Fruit fly (Drosophila melanogaster): Measurements from ENCODE around the gene CG44008.
A peak's percentile ranks its signal among the peaks of the same experiment; 100 is the strongest.

Gene CG44008

DNA sequence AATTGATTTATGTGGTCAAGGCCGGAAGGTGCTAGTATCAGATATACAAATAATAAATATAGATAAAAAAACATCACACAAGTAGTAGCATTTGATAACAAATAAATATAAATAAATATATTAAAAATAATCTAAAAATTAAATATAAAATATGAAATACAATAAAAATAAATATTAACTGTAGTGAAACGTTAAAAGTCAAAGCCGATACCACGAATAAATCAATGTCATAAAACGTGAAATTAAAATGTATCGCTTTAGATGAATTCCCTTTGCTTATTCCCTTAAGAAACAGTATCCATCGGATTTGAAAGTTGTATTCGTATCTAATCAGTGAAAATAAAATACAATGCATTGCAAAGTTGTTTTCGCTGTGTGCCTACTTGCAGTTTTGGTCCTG lies 7.9 kb downstream of the CG44008 start, which contains the start of gene CG45012:
TSS of gene CG45012 (plus strand) at position 301 of the 400 bp plus-strand sequence.
- no peak for TF ChIP-seq CG1621 (tag; optimal IDR thresholded peaks at IDR 0.05)

DNA sequence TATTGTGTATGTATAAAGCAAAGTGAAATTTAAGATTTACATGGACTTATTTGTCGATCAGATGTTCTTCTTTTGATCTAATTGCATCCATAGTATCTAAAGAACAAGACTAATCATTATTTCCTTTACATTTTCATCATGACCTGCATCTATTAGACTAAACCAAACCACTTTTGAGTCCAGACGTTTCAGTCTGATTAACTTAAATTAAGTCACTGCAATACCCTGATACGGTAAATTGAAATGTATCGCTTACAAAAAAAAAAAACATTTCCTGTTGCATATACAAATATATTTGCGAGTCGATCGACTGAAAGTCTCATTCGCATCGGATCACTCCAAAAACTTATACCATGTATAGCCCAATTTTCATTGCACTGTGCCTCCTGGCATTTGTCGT lies 8.5 kb downstream of the CG44008 start, which contains the start of gene CG45011:
TSS of gene CG45011 (plus strand) at position 301 of the 400 bp plus-strand sequence.
- TF ChIP-seq spab (GFP tag; optimal IDR thresholded peaks at IDR 0.05): no peak
- TF ChIP-seq CG3032 (tag; optimal IDR thresholded peaks at IDR 0.05): no peak
- TF ChIP-seq Lpt (GFP tag; optimal IDR thresholded peaks at IDR 0.05): no peak

DNA sequence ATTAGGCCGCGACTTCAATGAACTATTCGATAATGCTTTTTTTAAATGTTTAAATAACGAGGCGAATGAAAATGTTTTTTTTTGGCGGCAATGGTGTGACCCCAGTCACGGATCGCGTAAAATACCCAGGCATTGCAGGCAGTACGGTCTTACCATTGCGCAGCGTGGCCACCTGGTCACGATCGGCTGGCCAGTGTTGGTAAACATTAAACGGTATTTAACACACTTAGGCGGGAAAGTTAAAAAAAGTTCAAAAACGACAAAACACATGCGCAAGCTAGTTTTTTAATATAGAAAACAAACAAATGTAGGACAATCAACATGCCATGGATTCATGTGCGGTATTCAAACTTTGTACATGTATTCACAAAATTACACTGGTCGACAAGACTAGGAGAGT lies 13.0 kb downstream of the CG44008 start, which contains the start of gene esc:
TSS of gene esc (minus strand) at position 129 of the 400 bp plus-strand sequence.
- no peak for TF ChIP-seq CG8319 (GFP tag; optimal IDR thresholded peaks at IDR 0.05)
- TF ChIP-seq Ets96B (tag; optimal IDR thresholded peaks at IDR 0.05): no peak
- peak; percentile 21 for TF ChIP-seq Sox14 (GFP tag; optimal IDR thresholded peaks at IDR 0.05)
- no peak for TF ChIP-seq CG15336 (GFP tag; IDR thresholded peaks at IDR 0.05)
- TF ChIP-seq Gug (GFP tag; IDR thresholded peaks at IDR 0.05): no peak
- TF ChIP-seq Hr4 (GFP tag; optimal IDR thresholded peaks at IDR 0.05): no peak
- TF ChIP-seq svp (GFP tag): no peak
- TF ChIP-seq dac (GFP tag; optimal IDR thresholded peaks at IDR 0.05): no peak
- TF ChIP-seq Lpt (GFP tag; optimal IDR thresholded peaks at IDR 0.05): no peak
- no peak for TF ChIP-seq Smox (GFP tag; optimal IDR thresholded peaks at IDR 0.05)
- no peak for TF ChIP-seq eg (GFP tag; IDR thresholded peaks at IDR 0.05)
- TF ChIP-seq Eip93F (GFP tag; optimal IDR thresholded peaks at IDR 0.05): no peak
- no peak for TF ChIP-seq CG11762 (GFP tag; optimal IDR thresholded peaks at IDR 0.05; ENCODE audit: insufficient read depth)
- no peak for TF ChIP-seq CG16779 (tag; optimal IDR thresholded peaks at IDR 0.05)
- no peak for TF ChIP-seq CG8119 (GFP tag; IDR thresholded peaks at IDR 0.05)
- TF ChIP-seq fd59A (GFP tag; optimal IDR thresholded peaks at IDR 0.05): no peak
- TF ChIP-seq Met (GFP tag; optimal IDR thresholded peaks at IDR 0.05): no peak
- no peak for TF ChIP-seq Sox15 (GFP tag; optimal IDR thresholded peaks at IDR 0.05)
- no peak for TF ChIP-seq ss (GFP tag; optimal IDR thresholded peaks at IDR 0.05)
- no peak for TF ChIP-seq dsx (GFP tag; optimal IDR thresholded peaks at IDR 0.05; ENCODE audit: poor library complexity, severe bottlenecking)
- TF ChIP-seq CG3032 (tag; optimal IDR thresholded peaks at IDR 0.05): no peak
- peak; percentile 26 for TF ChIP-seq CG31627 (GFP tag; optimal IDR thresholded peaks at IDR 0.05)
- TF ChIP-seq cyc (GFP tag; optimal IDR thresholded peaks at IDR 0.05): peak; percentile 28
- TF ChIP-seq CG4318 (GFP tag; optimal IDR thresholded peaks at IDR 0.05): no peak
- TF ChIP-seq CG6163 (GFP tag; IDR thresholded peaks at IDR 0.05): no peak
- TF ChIP-seq CG7368 (GFP tag; optimal IDR thresholded peaks at IDR 0.05): no peak

DNA sequence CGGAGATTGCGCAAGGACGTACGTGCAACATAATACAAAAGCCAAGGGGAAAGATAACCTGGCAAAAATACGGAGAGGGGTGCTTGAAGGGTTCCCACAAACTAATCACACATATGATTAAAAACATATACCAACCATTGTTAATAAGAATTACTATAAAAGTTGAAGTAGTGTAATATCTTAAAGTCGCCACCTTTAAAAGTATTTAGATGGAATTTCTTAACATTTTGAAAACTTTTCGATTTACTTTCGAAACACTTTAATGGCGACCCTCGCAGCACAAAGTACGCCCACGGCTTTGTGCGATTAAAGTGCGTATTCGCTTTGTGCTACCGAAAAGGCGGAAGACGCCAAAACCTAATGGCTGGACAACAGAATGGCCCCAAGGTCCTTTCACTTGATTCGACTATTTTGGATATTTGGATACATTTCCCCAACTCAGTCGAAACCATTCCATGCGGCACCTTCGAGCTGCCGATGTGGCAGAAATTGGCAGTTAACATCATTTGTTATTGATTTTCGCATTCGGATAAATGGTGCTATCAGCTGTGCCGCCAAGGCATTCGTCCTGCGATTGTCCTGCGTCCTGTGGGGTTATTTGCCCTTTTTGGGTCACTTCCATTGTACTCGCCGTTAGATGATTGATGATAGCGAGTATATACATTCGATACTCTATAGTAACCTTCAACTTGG lies 18.6 kb downstream of the CG44008 start:
- TF ChIP-seq eg (GFP tag; IDR thresholded peaks at IDR 0.05) (no peak), salr (GFP tag; optimal IDR thresholded peaks at IDR 0.05) (no peak), acj6 (GFP tag; optimal IDR thresholded peaks at IDR 0.05) (no peak), OdsH (GFP tag; optimal IDR thresholded peaks at IDR 0.05) (no peak), CG8119 (GFP tag; IDR thresholded peaks at IDR 0.05) (no peak), Eip93F (GFP tag; optimal IDR thresholded peaks at IDR 0.05) (no peak), ss (GFP tag; optimal IDR thresholded peaks at IDR 0.05) (no peak), pdm3 (GFP tag; optimal IDR thresholded peaks at IDR 0.05) (no peak), fkh (GFP tag; optimal IDR thresholded peaks at IDR 0.05) (no peak), Eip78C (GFP tag) (no peak), svp (GFP tag) (no peak), Hr4 (GFP tag; optimal IDR thresholded peaks at IDR 0.05) (no peak), net (GFP tag; optimal IDR thresholded peaks at IDR 0.05) (no peak), CG6854 (GFP tag; optimal IDR thresholded peaks at IDR 0.05) (no peak), CG32006 (GFP tag; optimal IDR thresholded peaks at IDR 0.05) (no peak)
